Worm (Caenorhabditis elegans): ENCODE data around the gene osm-5.

osm-5 gene

ce11 chrX:2950234-2950633 lies 33.8 kb upstream of the osm-5 start:
- TF ChIP-seq lin-14 (GFP tag; optimal IDR thresholded peaks at IDR 0.05) (peak; percentile 55), lin-35 (GFP tag; optimal IDR thresholded peaks at IDR 0.05) (no peak), sptf-1 (tag; optimal IDR thresholded peaks at IDR 0.05) (no peak), nhr-71 (tag; optimal IDR thresholded peaks at IDR 0.05) (peak; percentile 55), mdl-1 (tag; optimal IDR thresholded peaks at IDR 0.05) (no peak), isw-1 (GFP tag; IDR thresholded peaks at IDR 0.05) (no peak), ceh-63 (GFP tag; optimal IDR thresholded peaks at IDR 0.05) (no peak), nhr-47 (tag; optimal IDR thresholded peaks at IDR 0.05) (no peak), fkh-8 (tag; optimal IDR thresholded peaks at IDR 0.05) (no peak), rnt-1 (tag; optimal IDR thresholded peaks at IDR 0.05) (peak; percentile 8)

ce11 chrX:2953522-2954032 lies 30.5 kb upstream of the osm-5 start:
- TF ChIP-seq lin-39 (tag; optimal IDR thresholded peaks at IDR 0.05) (no peak), C16A3.4 (tag; optimal IDR thresholded peaks at IDR 0.05) (no peak), zip-4 (GFP tag; optimal IDR thresholded peaks at IDR 0.05) (no peak), nhr-11 (tag; optimal IDR thresholded peaks at IDR 0.05) (no peak), F16B12.6 (tag; optimal IDR thresholded peaks at IDR 0.05) (no peak), nhr-90 (tag; optimal IDR thresholded peaks at IDR 0.05; ENCODE audit: poor library complexity) (no peak), snpc-4 (tag; optimal IDR thresholded peaks at IDR 0.05) (no peak), tbx-2 (tag; optimal IDR thresholded peaks at IDR 0.05) (no peak), mab-9 (GFP tag; IDR thresholded peaks at IDR 0.05) (0 out of 2 replicates have a peak, but pooled peaks have one; percentile 12), ceh-88 (GFP tag; IDR thresholded peaks at IDR 0.05) (no peak), lin-14 (GFP tag; optimal IDR thresholded peaks at IDR 0.05) (peak; percentile 72), C04F5.9 (tag; optimal IDR thresholded peaks at IDR 0.05) (no peak), unc-62 (GFP tag; optimal IDR thresholded peaks at IDR 0.05) (no peak), nhr-237 (tag; optimal IDR thresholded peaks at IDR 0.05) (no peak), lin-13 (GFP tag; optimal IDR thresholded peaks at IDR 0.05) (no peak), pax-3 (tag; optimal IDR thresholded peaks at IDR 0.05) (no peak)

- peak; percentile 65 for TF ChIP-seq unc-86 (tag; optimal IDR thresholded peaks at IDR 0.05)
- TF ChIP-seq lin-14 (GFP tag; optimal IDR thresholded peaks at IDR 0.05) = peak; percentile 49
- no peak for TF ChIP-seq unc-30 (tag; optimal IDR thresholded peaks at IDR 0.05)
Measured at ce11 chrX:2955628-2956027, 28.4 kb upstream of the osm-5 start.

- TF ChIP-seq nhr-28 (tag; optimal IDR thresholded peaks at IDR 0.05) (no peak), lin-14 (GFP tag; optimal IDR thresholded peaks at IDR 0.05) (peak; percentile 58), vab-15 (tag; optimal IDR thresholded peaks at IDR 0.05) (no peak)
Measured at ce11 chrX:2957446-2957985, 26.5 kb upstream of the osm-5 start, which contains the start of gene gbb-1. TSS of gene gbb-1 (plus strand) at chrX:2957935.

- no peak for TF ChIP-seq nhr-84 (tag; optimal IDR thresholded peaks at IDR 0.05)
- TF ChIP-seq efl-1 (optimal IDR thresholded peaks at IDR 0.05) = no peak
- peak in 1 of 2 experiments; percentile 26 for TF ChIP-seq efl-1 (GFP tag; optimal IDR thresholded peaks at IDR 0.05 in 1 of 2)
- peak; percentile 87 for TF ChIP-seq snpc-4 (tag; optimal IDR thresholded peaks at IDR 0.05)
- TF ChIP-seq ceh-8 (GFP tag; optimal IDR thresholded peaks at IDR 0.05) = no peak
- no peak for TF ChIP-seq sup-37 (GFP tag; optimal IDR thresholded peaks at IDR 0.05)
- TF ChIP-seq nhr-237 (tag; optimal IDR thresholded peaks at IDR 0.05) = no peak
- TF ChIP-seq mab-9 (GFP tag; IDR thresholded peaks at IDR 0.05) = 0 out of 2 replicates have a peak, but pooled peaks have one; percentile 28
Measured at ce11 chrX:2960703-2961102, 23.4 kb upstream of the osm-5 start.

All from whole organism, L1 larva.